Worm (Caenorhabditis elegans): Measurements from ENCODE around the gene ZK622.5.

- TF ChIP-seq npax-4 (tag; optimal IDR thresholded peaks at IDR 0.05) (no peak), ref-2 (tag; optimal IDR thresholded peaks at IDR 0.05) (no peak), sox-4 (tag; optimal IDR thresholded peaks at IDR 0.05) (no peak), ama-1 (optimal IDR thresholded peaks at IDR 0.05) (no peak), fkh-10 (GFP tag; optimal IDR thresholded peaks at IDR 0.05) (no peak), lim-6 (tag; optimal IDR thresholded peaks at IDR 0.05) (no peak), sdc-2 (tag; optimal IDR thresholded peaks at IDR 0.05) (no peak), ceh-48 (tag; optimal IDR thresholded peaks at IDR 0.05) (no peak), tbx-2 (tag; optimal IDR thresholded peaks at IDR 0.05) (no peak), nhr-11 (tag; optimal IDR thresholded peaks at IDR 0.05) (no peak), C38D4.7 (GFP tag; optimal IDR thresholded peaks at IDR 0.05) (no peak), pha-4 (tag; optimal IDR thresholded peaks at IDR 0.05) (no peak), dmd-4 (tag; optimal IDR thresholded peaks at IDR 0.05; ENCODE audit: borderline replicate concordance) (no peak)
These were observed 8.1 kb upstream of the ZK622.5 start for ce11 chrII:5281137-5281536.

Measured in whole organism, late embryonic.